Worm (Caenorhabditis elegans) whole organism, mixed stage, embryonic: ENCODE results near the gene R03H10.11.

Source experiments
- ceh-39 ChIP-seq: fragments of 150-350 bp; optimal IDR thresholded peaks from 2 replicates; lab custom pipeline; 2014; ENCODE audit warnings: missing biosample characterization, missing genetic modification characterization
- elt-3 ChIP-seq: fragments of 150-350 bp; optimal IDR thresholded peaks from 2 replicates; lab custom pipeline; 2014; ENCODE audit warnings: missing biosample characterization, missing genetic modification characterization
- lin-13 ChIP-seq: fragments of 150-350 bp; optimal IDR thresholded peaks from 2 replicates; lab custom pipeline; 2014; ENCODE audit warnings: missing biosample characterization, missing genetic modification characterization
- lin-32 ChIP-seq: fragments of 200-800 bp; sonication (Bioruptor generic); optimal IDR thresholded peaks from 2 replicates; lab custom pipeline; 2018; ENCODE audit warnings: mild to moderate bottlenecking, missing genetic modification characterization, missing compliant biosample characterization
- lsy-2 ChIP-seq: fragments of 150-350 bp; optimal IDR thresholded peaks from 2 replicates; lab custom pipeline; 2014; ENCODE audit warnings: missing biosample characterization, missing genetic modification characterization
- nhr-12 ChIP-seq: fragments of 150-350 bp; optimal IDR thresholded peaks from 2 replicates; lab custom pipeline; 2014; ENCODE audit warnings: missing biosample characterization, missing genetic modification characterization
- nhr-237 ChIP-seq: fragments of 150-350 bp; optimal IDR thresholded peaks from 2 replicates; lab custom pipeline; 2014; ENCODE audit warnings: missing biosample characterization, missing genetic modification characterization
- nhr-28 ChIP-seq: fragments of 150-350 bp; optimal IDR thresholded peaks from 2 replicates; lab custom pipeline; 2014; ENCODE audit warnings: missing biosample characterization, missing genetic modification characterization
- pha-4 ChIP-seq: fragments of 150-350 bp; optimal IDR thresholded peaks from 2 replicates; lab custom pipeline; 2018; ENCODE audit warnings: missing biosample characterization, missing genetic modification reagents, missing genetic modification characterization
- unc-120 ChIP-seq: sonication (generic microtip); optimal IDR thresholded peaks from 2 replicates; lab custom pipeline; 2017; ENCODE audit warnings: missing genetic modification characterization, missing compliant biosample characterization; ENCODE audit not compliant: poor library complexity, severe bottlenecking
- ztf-11 ChIP-seq: fragments of 150-350 bp; optimal IDR thresholded peaks from 2 replicates; lab custom pipeline; 2014; ENCODE audit warnings: missing biosample characterization, missing genetic modification characterization

DNA sequence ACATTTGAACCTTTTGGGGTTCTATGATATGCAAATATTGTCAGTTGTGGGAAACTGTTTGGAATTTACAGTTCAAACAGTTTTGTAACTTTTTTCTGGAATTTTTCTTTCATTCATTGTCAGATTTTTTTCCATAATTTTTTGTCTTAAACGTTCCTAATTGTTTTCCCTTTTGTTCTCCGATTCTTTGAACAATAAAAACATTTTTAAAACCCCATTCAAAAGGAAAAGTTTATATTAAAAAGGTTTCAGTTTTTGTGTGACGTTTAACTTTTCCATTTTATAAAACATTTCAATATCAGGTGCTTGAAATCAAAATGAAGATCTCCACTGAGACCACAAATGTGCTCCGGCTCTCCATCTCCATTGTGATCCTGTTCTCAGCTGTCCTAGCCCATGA, 36.6 kb downstream of the R03H10.11 start, which contains the start of gene F31D5.1:
- no peak for TF ChIP-seq lsy-2 (tag; lab: Kevin White, UChicago)
- TF ChIP-seq nhr-237 (tag; lab: Kevin White, UChicago): no peak
- no peak for TF ChIP-seq elt-3 (tag; lab: Kevin White, UChicago)
- TF ChIP-seq ztf-11: no peak
- TF ChIP-seq nhr-28 (tag; lab: Kevin White, UChicago): no peak
- TF ChIP-seq lin-32 (GFP tag; lab: Kevin White, UChicago): no peak
- TF ChIP-seq unc-120 (tag; lab: Kevin White, UChicago): no peak
- no peak for TF ChIP-seq pha-4 (tag; lab: Kevin White, UChicago)
- no peak for TF ChIP-seq lin-13 (tag; lab: Kevin White, UChicago)
- TF ChIP-seq ceh-39: no peak
- TF ChIP-seq nhr-12: no peak
